Worm (Caenorhabditis elegans): ENCODE measurements around the gene pmt-1.

- TF ChIP-seq tab-1 (GFP tag; IDR thresholded peaks at IDR 0.05) = no peak
- TF ChIP-seq med-1 (GFP tag; optimal IDR thresholded peaks at IDR 0.05; ENCODE audit: insufficient read depth) = no peak
- no peak for TF ChIP-seq ztf-29 (GFP tag; IDR thresholded peaks at IDR 0.05)
- TF ChIP-seq T22C8.4 (GFP tag; IDR thresholded peaks at IDR 0.05) = no peak
- no peak for TF ChIP-seq flt-1 (GFP tag; IDR thresholded peaks at IDR 0.05)
Measured at ce11 chrII:5281137-5281536, 1.2 kb downstream of the pmt-1 start.
